Fruit fly (Drosophila melanogaster) whole organism, embryonic: ENCODE results near the gene Arp1.

Experiments used
- ATbp ChIP-seq: fragments of 200-800 bp; sonication (Bioruptor generic); optimal IDR thresholded peaks from 2 replicates; lab custom pipeline; 2017; ENCODE audit warnings: missing biosample characterization, mild to moderate bottlenecking, missing genetic modification characterization, missing genetic modification reagents
- Atf3 ChIP-seq: fragments of 200-800 bp; sonication (Bioruptor generic); optimal IDR thresholded peaks from 3 replicates; lab custom pipeline; 2016; ENCODE audit warnings: missing biosample characterization, missing genetic modification characterization
- Awh ChIP-seq: fragments of 200-800 bp; sonication (Bioruptor generic); IDR thresholded peaks from 2 replicates; pipeline ENCODE4, ENCODE4 v1.3.6; 2022; ENCODE audit warnings: missing biosample characterization, missing genetic modification characterization
- CG10543 ChIP-seq: fragments of 200-800 bp; sonication (Bioruptor generic); optimal IDR thresholded peaks from 3 replicates; lab custom pipeline; 2017; ENCODE audit warnings: missing biosample characterization, mild to moderate bottlenecking, missing genetic modification characterization, moderate library complexity
- CG12769 ChIP-seq: fragments of 200-800 bp; sonication (Bioruptor generic); optimal IDR thresholded peaks from 2 replicates; lab custom pipeline; 2019; ENCODE audit warnings: missing biosample characterization, mild to moderate bottlenecking, missing genetic modification characterization, moderate library complexity
- CG14710 ChIP-seq: fragments of 200-800 bp; sonication (Bioruptor generic); optimal IDR thresholded peaks from 3 replicates; lab custom pipeline; 2019; ENCODE audit warnings: missing biosample characterization, mild to moderate bottlenecking, missing genetic modification characterization, moderate library complexity
- CG16813 ChIP-seq: fragments of 200-800 bp; sonication (Bioruptor generic); IDR thresholded peaks from 3 replicates; pipeline ENCODE4 v1.3.6; 2022; ENCODE audit warnings: missing biosample characterization, missing genetic modification characterization; ENCODE audit not compliant: partially characterized antibody
- CG17361 ChIP-seq: fragments of 200-800 bp; sonication (Bioruptor generic); IDR thresholded peaks from 3 replicates; pipeline ENCODE4 v1.3.6; 2022; ENCODE audit warnings: missing biosample characterization, missing genetic modification characterization
- CG17612 ChIP-seq: fragments of 200-800 bp; sonication (Bioruptor generic); IDR thresholded peaks from 2 replicates; pipeline ENCODE4 v1.3.6; 2022; ENCODE audit warnings: missing biosample characterization, missing genetic modification characterization
- CG18262 ChIP-seq: fragments of 200-800 bp; optimal IDR thresholded peaks from 3 replicates; lab custom pipeline; 2019; ENCODE audit warnings: missing biosample characterization, mild to moderate bottlenecking, missing genetic modification characterization, moderate library complexity
- CG18476 ChIP-seq: fragments of 200-800 bp; sonication (Bioruptor generic); optimal IDR thresholded peaks from 2 replicates; lab custom pipeline; 2016; ENCODE audit warnings: missing biosample characterization, mild to moderate bottlenecking, missing genetic modification characterization
- CG2202 ChIP-seq: fragments of 200-800 bp; sonication (Bioruptor generic); optimal IDR thresholded peaks from 2 replicates; lab custom pipeline; 2018; ENCODE audit warnings: missing biosample characterization, mild to moderate bottlenecking, missing genetic modification characterization
- CG2889 ChIP-seq: fragments of 200-800 bp; sonication (Bioruptor generic); IDR thresholded peaks from 3 replicates; pipeline ENCODE4 v1.3.6; 2022; ENCODE audit warnings: missing biosample characterization, missing genetic modification characterization
- CG31365 ChIP-seq: fragments of 200-800 bp; sonication (Bioruptor generic); optimal IDR thresholded peaks from 2 replicates; lab custom pipeline; 2018; ENCODE audit warnings: missing biosample characterization, mild to moderate bottlenecking, missing genetic modification characterization
- CG32532 ChIP-seq: fragments of 200-800 bp; sonication (Bioruptor generic); IDR thresholded peaks from 2 replicates; pipeline ENCODE4 v1.3.6; 2022; ENCODE audit warnings: missing biosample characterization, missing genetic modification characterization
- CG3847 ChIP-seq: fragments of 200-800 bp; sonication (Bioruptor generic); IDR thresholded peaks from 2 replicates; pipeline ENCODE4 v1.3.6; 2022; ENCODE audit warnings: missing biosample characterization, missing genetic modification characterization
- CG4820 ChIP-seq: fragments of 200-800 bp; sonication (Bioruptor generic); optimal IDR thresholded peaks from 3 replicates; lab custom pipeline; 2016; ENCODE audit warnings: missing biosample characterization, missing genetic modification characterization
- CG8281 ChIP-seq: fragments of 200-800 bp; sonication (Bioruptor generic); optimal IDR thresholded peaks from 2 replicates; lab custom pipeline; 2018; ENCODE audit warnings: missing biosample characterization, mild to moderate bottlenecking, missing genetic modification characterization, moderate library complexity
- CG8359 ChIP-seq: fragments of 200-800 bp; sonication (Bioruptor generic); optimal IDR thresholded peaks from 2 replicates; lab custom pipeline; 2017; ENCODE audit warnings: missing biosample characterization, mild to moderate bottlenecking, missing genetic modification characterization, borderline replicate concordance
- CG8924 ChIP-seq: fragments of 200-800 bp; optimal IDR thresholded peaks from 3 replicates; lab custom pipeline; 2019; ENCODE audit warnings: missing biosample characterization, mild to moderate bottlenecking, missing genetic modification characterization, moderate library complexity
- CTCF ChIP-seq: fragments of 200-800 bp; sonication (Bioruptor generic); optimal IDR thresholded peaks from 2 replicates; lab custom pipeline; 2017; ENCODE audit warnings: missing biosample characterization, mild to moderate bottlenecking, missing genetic modification characterization, moderate library complexity
- Gsc ChIP-seq: fragments of 200-800 bp; sonication (Bioruptor generic); IDR thresholded peaks from 2 replicates; pipeline ENCODE4 v1.3.6; 2022; ENCODE audit warnings: missing biosample characterization, missing genetic modification characterization
- Gug ChIP-seq: fragments of 200-800 bp; sonication (Bioruptor generic); IDR thresholded peaks from 4 replicates; pipeline ENCODE4 v1.3.6; 2022; ENCODE audit warnings: missing biosample characterization, missing genetic modification characterization
- HmgD ChIP-seq: fragments of 200-800 bp; sonication (Bioruptor generic); optimal IDR thresholded peaks from 3 replicates; lab custom pipeline; 2016; ENCODE audit warnings: missing biosample characterization, missing genetic modification characterization
- MESR4 ChIP-seq: fragments of 200-800 bp; sonication (Bioruptor generic); optimal IDR thresholded peaks from 2 replicates; lab custom pipeline; 2018; ENCODE audit warnings: missing biosample characterization, mild to moderate bottlenecking, missing genetic modification characterization, moderate library complexity
- Pdp1 ChIP-seq, 2 experiments: fragments of 200-800 bp; sonication (Bioruptor generic); optimal IDR thresholded peaks; 3 replicates each; lab custom pipeline; 2016; ENCODE audit warnings: missing biosample characterization in 2 of 2, missing genetic modification characterization in 2 of 2, mild to moderate bottlenecking in 1 of 2, moderate library complexity in 1 of 2
- Ravus ChIP-seq: fragments of 200-800 bp; sonication (Bioruptor generic); IDR thresholded peaks from 2 replicates; pipeline ENCODE4 v1.3.6; 2022; ENCODE audit warnings: missing biosample characterization, missing genetic modification characterization
- Sry-δ ChIP-seq: fragments of 200-800 bp; sonication (Bioruptor generic); optimal IDR thresholded peaks from 2 replicates; lab custom pipeline; 2016; ENCODE audit warnings: missing biosample characterization, missing genetic modification characterization
- Trl ChIP-seq, 3 experiments: fragments of >200 bp in 2 of 3; fragments of 200-800 bp in 1 of 3; sonication (Bioruptor generic) in 1 of 3; optimal IDR thresholded peaks; 2 replicates in 1 of 3; 3 replicates in 2 of 3; lab custom pipeline; 2016 to 2017; ENCODE audit warnings: missing biosample characterization in 1 of 3, missing genetic modification characterization in 1 of 3
- YL-1 ChIP-seq: fragments of 200-800 bp; sonication (Bioruptor generic); optimal IDR thresholded peaks from 3 replicates; lab custom pipeline; 2017; ENCODE audit warnings: missing biosample characterization, mild to moderate bottlenecking, missing genetic modification characterization
- ab ChIP-seq: fragments of 200-800 bp; sonication (Bioruptor generic); optimal IDR thresholded peaks from 2 replicates; lab custom pipeline; 2016; ENCODE audit warnings: missing biosample characterization, missing genetic modification characterization
- cg ChIP-seq: fragments of 200-800 bp; sonication (Bioruptor generic); optimal IDR thresholded peaks from 3 replicates; lab custom pipeline; 2019; ENCODE audit warnings: missing biosample characterization, mild to moderate bottlenecking, missing genetic modification characterization, moderate library complexity
- dati ChIP-seq: fragments of 200-800 bp; sonication (Bioruptor generic); IDR thresholded peaks from 2 replicates; pipeline ENCODE4 v1.3.6; 2022; ENCODE audit warnings: missing biosample characterization, missing genetic modification characterization
- eve ChIP-seq, 2 experiments: fragments of >200 bp; optimal IDR thresholded peaks; 2 replicates each; lab custom pipeline; 2017; ENCODE audit warnings: missing biosample characterization in 2 of 2, missing genetic modification characterization in 2 of 2
- gem ChIP-seq: fragments of 200-800 bp; sonication (Bioruptor generic); optimal IDR thresholded peaks from 2 replicates; lab custom pipeline; 2019; ENCODE audit warnings: missing biosample characterization, mild to moderate bottlenecking, missing genetic modification characterization, moderate library complexity
- lilli ChIP-seq: fragments of 200-800 bp; sonication (Bioruptor generic); optimal IDR thresholded peaks from 3 replicates; lab custom pipeline; 2016; ENCODE audit warnings: missing biosample characterization, missing genetic modification characterization
- nmo ChIP-seq: fragments of 200-800 bp; sonication (Bioruptor generic); optimal IDR thresholded peaks from 2 replicates; lab custom pipeline; 2018; ENCODE audit warnings: missing biosample characterization, mild to moderate bottlenecking, missing genetic modification characterization, moderate library complexity
- odd ChIP-seq: fragments of 200-800 bp; sonication (Bioruptor generic); optimal IDR thresholded peaks from 2 replicates; lab custom pipeline; 2017; ENCODE audit warnings: missing biosample characterization, mild to moderate bottlenecking, missing genetic modification characterization
- pan ChIP-seq, 4 experiments: fragments of >200 bp in 3 of 4; fragments of 200-800 bp in 1 of 4; sonication (Bioruptor generic) in 1 of 4; optimal IDR thresholded peaks in 3 of 4; IDR thresholded peaks in 1 of 4; 2 replicates each; pipeline versions ENCODE4 v1.3.6 to Lab custom; 2017 to 2022; ENCODE audit warnings: missing biosample characterization in 2 of 4, missing genetic modification characterization in 2 of 4, mixed read lengths in 1 of 4
- pnt ChIP-seq: fragments of 200-800 bp; sonication (Bioruptor generic); optimal IDR thresholded peaks from 3 replicates; lab custom pipeline; 2016; ENCODE audit warnings: missing biosample characterization, missing genetic modification characterization
- row ChIP-seq: fragments of 200-800 bp; sonication (Bioruptor generic); IDR thresholded peaks from 3 replicates; pipeline ENCODE4 v1.3.6; 2022; ENCODE audit warnings: missing biosample characterization, missing genetic modification characterization
- sc ChIP-seq, 3 experiments: fragments of >200 bp in 2 of 3; fragments of 200-800 bp in 1 of 3; sonication (Bioruptor generic) in 1 of 3; optimal IDR thresholded peaks; 2 replicates in 2 of 3; 3 replicates in 1 of 3; lab custom pipeline; 2017; ENCODE audit warnings: mild to moderate bottlenecking in 1 of 3, missing biosample characterization in 1 of 3, missing genetic modification characterization in 1 of 3, missing genetic modification reagents in 1 of 3
- tna ChIP-seq: fragments of 200-800 bp; sonication (Bioruptor generic); IDR thresholded peaks from 2 replicates; pipeline ENCODE4 v1.3.6; 2022; ENCODE audit warnings: missing biosample characterization, missing genetic modification characterization; ENCODE audit not compliant: partially characterized antibody
- trem ChIP-seq: fragments of 200-800 bp; optimal IDR thresholded peaks from 3 replicates; lab custom pipeline; 2019; ENCODE audit warnings: missing biosample characterization, mild to moderate bottlenecking, missing genetic modification characterization, moderate library complexity
- trh ChIP-seq: fragments of 200-800 bp; sonication (Bioruptor generic); optimal IDR thresholded peaks from 2 replicates; lab custom pipeline; 2016; ENCODE audit warnings: missing biosample characterization, missing genetic modification characterization
- ttk ChIP-seq: fragments of 200-800 bp; sonication (Bioruptor generic); IDR thresholded peaks from 2 replicates; pipeline ENCODE4 v2.1.2; 2022; ENCODE audit warnings: missing biosample characterization, missing genetic modification characterization
- tx ChIP-seq: fragments of 200-800 bp; sonication (Bioruptor generic); optimal IDR thresholded peaks from 2 replicates; lab custom pipeline; 2016; ENCODE audit warnings: missing biosample characterization, missing genetic modification characterization
- vvl ChIP-seq: fragments of 200-800 bp; sonication (Bioruptor generic); IDR thresholded peaks from 2 replicates; pipeline ENCODE4 v1.3.6; 2022; ENCODE audit warnings: missing biosample characterization, missing genetic modification characterization

The Arp1 gene

dm6 chr3R:12653511-12654252 lies 37.9 kb upstream of the Arp1 start (continued):
- TF ChIP-seq CG17612 (GFP tag; lab: Robert Waterston, UW) (peak; percentile 64; the same call in 1 of the 2 replicates), gem (tag; lab: Kevin White, UChicago) (peak; percentile 89), pnt (GFP tag; lab: Kevin White, UChicago) (peak; percentile 78), MESR4 (GFP tag; lab: Kevin White, UChicago) (no peak), CG14710 (tag; lab: Kevin White, UChicago) (peak; percentile 35), CG8924 (tag; lab: Kevin White, UChicago) (peak; percentile 79), Pdp1 (GFP tag; optimal IDR thresholded peaks at IDR 0.05; lab: Kevin White, UChicago) (peak; percentile 81 to 99), YL-1 (GFP tag; lab: Kevin White, UChicago) (peak; percentile 62), CG3847 (GFP tag; lab: Robert Waterston, UW) (peak; percentile 78), nmo (GFP tag; lab: Kevin White, UChicago) (peak; percentile 92), CG8281 (tag; lab: Kevin White, UChicago) (peak; percentile 67), CG18476 (GFP tag; lab: Kevin White, UChicago) (peak; percentile 32), tna (GFP tag; lab: Robert Waterston, UW) (no peak), CG2889 (GFP tag; lab: Robert Waterston, UW) (peak; percentile 62; the same call in 1 of the 3 replicates), CG32532 (peak; percentile 77), lilli (GFP tag; lab: Kevin White, UChicago) (peak; percentile 71), tx (GFP tag; lab: Kevin White, UChicago) (peak; percentile 72), Atf3 (GFP tag; lab: Kevin White, UChicago) (peak; percentile 63), Gug (GFP tag; lab: Robert Waterston, UW) (peak; percentile 81), vvl (GFP tag; lab: Robert Waterston, UW) (peak; percentile 77), CG2202 (tag; lab: Kevin White, UChicago) (no peak), CTCF (GFP tag; lab: Kevin White, UChicago) (peak; percentile 43), sc (optimal IDR thresholded peaks at IDR 0.05; lab: Kevin White, UChicago) (no peak), sc (GFP tag; optimal IDR thresholded peaks at IDR 0.05; lab: Kevin White, UChicago) (peak; percentile 64), Ravus (GFP tag; lab: Robert Waterston, UW) (peak; percentile 50), Awh (GFP tag; lab: Robert Waterston, UW) (peak; percentile 73; the same call in 1 of the 2 replicates), odd (peak; percentile 83), eve (GFP tag; optimal IDR thresholded peaks at IDR 0.05; lab: Kevin White, UChicago) (no peak), trh (GFP tag; lab: Kevin White, UChicago) (peak; percentile 48)

- TF ChIP-seq trem (tag; lab: Kevin White, UChicago) = no peak
- TF ChIP-seq CG17361 (GFP tag; lab: Robert Waterston, UW) = 0 out of 3 replicates have a peak, but pooled peaks have one; percentile 6
- peak; percentile 19 for TF ChIP-seq cg (GFP tag; lab: Kevin White, UChicago)
- no peak for TF ChIP-seq ttk (GFP tag; lab: Robert Waterston, UW)
- TF ChIP-seq pan (optimal IDR thresholded peaks at IDR 0.05; lab: Kevin White, UChicago) = no peak
- TF ChIP-seq pan (GFP tag; optimal IDR thresholded peaks at IDR 0.05 in 1 of 2, IDR thresholded peaks at IDR 0.05 in 1 of 2) = no peak
- TF ChIP-seq ATbp (GFP tag; lab: Kevin White, UChicago) = no peak
- TF ChIP-seq HmgD (GFP tag; lab: Kevin White, UChicago) = no peak
- no peak for TF ChIP-seq CG4820 (GFP tag; lab: Kevin White, UChicago)
- TF ChIP-seq CG8359 = no peak
- peak; percentile 20 for TF ChIP-seq CG12769 (tag; lab: Kevin White, UChicago)
- peak; percentile 29 to 54 for TF ChIP-seq Trl (optimal IDR thresholded peaks at IDR 0.05; lab: Kevin White, UChicago)
- no peak for TF ChIP-seq Trl (GFP tag; optimal IDR thresholded peaks at IDR 0.05; lab: Kevin White, UChicago)
- TF ChIP-seq CG16813 = no peak
- no peak for TF ChIP-seq row (GFP tag; lab: Robert Waterston, UW)
- no peak for TF ChIP-seq CG17612 (GFP tag; lab: Robert Waterston, UW)
- no peak for TF ChIP-seq lilli (GFP tag; lab: Kevin White, UChicago)
- TF ChIP-seq dati = no peak
- TF ChIP-seq Gsc (GFP tag; lab: Robert Waterston, UW) = no peak
- TF ChIP-seq CG18262 = peak; percentile 3
- TF ChIP-seq Sry-δ (GFP tag; lab: Kevin White, UChicago) = no peak
- no peak for TF ChIP-seq ab (GFP tag; lab: Kevin White, UChicago)
- no peak for TF ChIP-seq CG10543 (GFP tag; lab: Kevin White, UChicago)
- TF ChIP-seq CG31365 = no peak
These were observed 37.3 kb upstream of the Arp1 start, which contains the start of gene CG6225 for dm6 chr3R:12654253-12654623. TSS of gene CG6225 (plus strand) at chr3R:12654577.
